Fruit fly (Drosophila melanogaster): Measurements from ENCODE around the gene r.
A peak's percentile ranks its signal among the peaks of the same experiment; 100 is the strongest.

r gene

DNA sequence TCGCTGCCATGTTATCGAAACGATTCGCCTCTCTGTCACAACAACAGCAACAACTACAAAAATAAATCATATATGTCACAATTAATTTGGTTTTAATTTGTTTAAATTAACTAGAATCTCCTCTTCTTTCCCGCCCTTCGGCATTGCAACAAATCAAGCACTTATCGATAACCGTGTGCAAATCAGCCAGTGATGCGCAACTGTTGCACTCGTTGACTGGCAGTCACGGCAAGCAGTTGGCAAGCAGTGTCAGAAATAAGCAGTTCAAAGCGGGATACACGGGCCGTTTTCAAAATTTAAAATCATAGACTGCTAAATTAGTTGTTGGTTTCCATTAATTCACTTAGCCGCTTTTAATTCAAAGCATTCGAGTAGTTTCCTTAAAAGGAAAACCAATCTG lies 28.6 kb downstream of the r start, which contains the start of gene Axs:
Gene Axs, minus strand, starts transcription at position 131 of the 400 bp plus-strand sequence.
- TF ChIP-seq HmgZ (tag; optimal IDR thresholded peaks at IDR 0.05) (peak; percentile 51), HLH54F (GFP tag; optimal IDR thresholded peaks at IDR 0.05) (no peak), Sin3A (optimal IDR thresholded peaks at IDR 0.05) (peak; percentile 48), sug (tag; optimal IDR thresholded peaks at IDR 0.05) (peak; percentile 31), ci (GFP tag; IDR thresholded peaks at IDR 0.05) (peak; percentile 21; the same call in 1 of the 3 replicates), knrl (GFP tag; IDR thresholded peaks at IDR 0.05; ENCODE audit: partially characterized antibody) (peak; percentile 80), CG7963 (GFP tag; IDR thresholded peaks at IDR 0.05; ENCODE audit: partially characterized antibody) (peak; percentile 60; the same call in 1 of the 3 replicates), CHES-1-like (GFP tag; optimal IDR thresholded peaks at IDR 0.05) (peak; percentile 53), Dad (GFP tag; optimal IDR thresholded peaks at IDR 0.05) (peak; percentile 20), dpn (GFP tag; optimal IDR thresholded peaks at IDR 0.05) (peak; percentile 26 to 39), Xbp1 (GFP tag; optimal IDR thresholded peaks at IDR 0.05) (peak; percentile 57), gce (GFP tag; IDR thresholded peaks at IDR 0.05) (no peak), slp2 (GFP tag; optimal IDR thresholded peaks at IDR 0.05) (no peak), PHDP (tag; optimal IDR thresholded peaks at IDR 0.05) (no peak), Ravus (GFP tag; IDR thresholded peaks at IDR 0.05) (no peak), NC2β (GFP tag; optimal IDR thresholded peaks at IDR 0.05) (peak; percentile 34), ash1 (GFP tag; optimal IDR thresholded peaks at IDR 0.05) (no peak), CG3995 (GFP tag; optimal IDR thresholded peaks at IDR 0.05) (peak; percentile 62), chif (GFP tag; optimal IDR thresholded peaks at IDR 0.05) (peak; percentile 3 to 10), Mes4 (GFP tag; optimal IDR thresholded peaks at IDR 0.05) (peak; percentile 29), YL-1 (GFP tag; optimal IDR thresholded peaks at IDR 0.05) (peak; percentile 41), trh (GFP tag; optimal IDR thresholded peaks at IDR 0.05) (no peak), slbo (GFP tag; IDR thresholded peaks at IDR 0.05) (peak; percentile 52), ara (GFP tag; IDR thresholded peaks at IDR 0.05) (no peak), CG18011 (GFP tag; optimal IDR thresholded peaks at IDR 0.05) (peak; percentile 4), CG42726 (GFP tag; IDR thresholded peaks at IDR 0.05; ENCODE audit: partially characterized antibody) (peak; percentile 86), Aef1 (GFP tag; IDR thresholded peaks at IDR 0.05) (no peak), CG8478 (optimal IDR thresholded peaks at IDR 0.05) (no peak), CG8359 (GFP tag; optimal IDR thresholded peaks at IDR 0.05; ENCODE audit: borderline replicate concordance) (no peak), E2f2 (GFP tag; IDR thresholded peaks at IDR 0.05) (peak; percentile 99), Oaz (GFP tag; IDR thresholded peaks at IDR 0.05) (no peak), ERR (GFP tag; optimal IDR thresholded peaks at IDR 0.05) (peak; percentile 45), CG14860 (GFP tag; IDR thresholded peaks at IDR 0.05; ENCODE audit: partially characterized antibody) (peak; percentile 64), trem (tag; optimal IDR thresholded peaks at IDR 0.05) (peak; percentile 61), HLH4C (GFP tag; IDR thresholded peaks at IDR 0.05; ENCODE audit: partially characterized antibody) (peak; percentile 48; the same call in 2 of the 3 replicates), cg (GFP tag; optimal IDR thresholded peaks at IDR 0.05) (peak; percentile 13), otp (GFP tag; IDR thresholded peaks at IDR 0.05) (no peak), CG6272 (GFP tag; IDR thresholded peaks at IDR 0.05) (no peak), CG1603 (tag; optimal IDR thresholded peaks at IDR 0.05) (peak; percentile 66), CG7839 (tag; optimal IDR thresholded peaks at IDR 0.05) (peak; percentile 9), CG2199 (GFP tag; IDR thresholded peaks at IDR 0.05) (peak; percentile 13; the same call in 1 of the 3 replicates), CG15514 (GFP tag; optimal IDR thresholded peaks at IDR 0.05) (peak; percentile 44), p53 (GFP tag; optimal IDR thresholded peaks at IDR 0.05) (peak; percentile 45), CG11504 (tag; optimal IDR thresholded peaks at IDR 0.05) (peak; percentile 62), Ptx1 (GFP tag; IDR thresholded peaks at IDR 0.05) (no peak), Scr (GFP tag; IDR thresholded peaks at IDR 0.05; ENCODE audit: partially characterized antibody) (peak; percentile 68), lola (GFP tag; optimal IDR thresholded peaks at IDR 0.05) (peak in 1 of 3 experiments; percentile 30), Sox100B (GFP tag; optimal IDR thresholded peaks at IDR 0.05) (no peak), CG17385 (GFP tag; optimal IDR thresholded peaks at IDR 0.05) (peak; percentile 78), Hr51 (GFP tag; optimal IDR thresholded peaks at IDR 0.05) (peak in 1 of 2 experiments; percentile 3), peb (GFP tag; IDR thresholded peaks at IDR 0.05) (no peak)
